Worm (Caenorhabditis elegans) whole organism, mixed stage, embryonic: ENCODE data around the gene nhr-252.

Experiments
- drap-1 ChIP-seq: fragments of 200-800 bp; sonication (Bioruptor generic); optimal IDR thresholded peaks from 3 replicates; lab custom pipeline; 2018; ENCODE audit warnings: mild to moderate bottlenecking, missing genetic modification characterization, missing compliant biosample characterization
- elt-3 ChIP-seq: fragments of 150-350 bp; optimal IDR thresholded peaks from 2 replicates; lab custom pipeline; 2014; ENCODE audit warnings: missing biosample characterization, missing genetic modification characterization
- lin-13 ChIP-seq: fragments of 150-350 bp; optimal IDR thresholded peaks from 2 replicates; lab custom pipeline; 2014; ENCODE audit warnings: missing biosample characterization, missing genetic modification characterization
- lsy-2 ChIP-seq: fragments of 150-350 bp; optimal IDR thresholded peaks from 2 replicates; lab custom pipeline; 2014; ENCODE audit warnings: missing biosample characterization, missing genetic modification characterization
- nhr-76 ChIP-seq: sonication (generic microtip); optimal IDR thresholded peaks from 2 replicates; lab custom pipeline; 2017; ENCODE audit warnings: missing biosample characterization, missing genetic modification characterization
- unc-62 ChIP-seq: fragments of 150-350 bp; optimal IDR thresholded peaks from 2 replicates; lab custom pipeline; 2014; ENCODE audit warnings: missing biosample characterization, missing genetic modification reagents, missing genetic modification characterization

DNA sequence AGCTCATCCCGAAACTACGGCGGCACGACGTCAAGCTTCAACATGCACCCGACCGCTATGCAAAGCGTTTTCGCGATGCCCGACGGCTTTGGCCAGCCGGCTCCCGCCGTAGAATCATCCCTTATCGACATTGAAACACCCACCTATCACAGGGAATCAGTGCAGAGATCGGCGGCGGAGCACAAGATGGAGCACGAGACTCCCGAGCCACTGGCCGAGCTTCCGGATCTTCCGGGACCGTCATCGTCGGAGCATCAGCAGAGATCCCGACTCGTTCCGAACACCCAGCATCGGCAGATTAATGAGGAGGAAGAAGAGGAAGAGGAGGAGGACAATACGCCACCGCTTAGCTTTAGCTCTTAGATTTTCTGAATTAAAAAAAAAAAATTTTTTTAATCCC, 45.9 kb upstream of the nhr-252 start:
- TF ChIP-seq lin-13 (tag; lab: Kevin White, UChicago) (no peak), lsy-2 (tag; lab: Kevin White, UChicago) (no peak), elt-3 (no peak), drap-1 (GFP tag; lab: Kevin White, UChicago) (no peak), nhr-76 (no peak), unc-62 (GFP tag; lab: Kevin White, UChicago) (no peak)
